Worm (Caenorhabditis elegans): ENCODE data around the gene lin-29.

lin-29 gene

DNA sequence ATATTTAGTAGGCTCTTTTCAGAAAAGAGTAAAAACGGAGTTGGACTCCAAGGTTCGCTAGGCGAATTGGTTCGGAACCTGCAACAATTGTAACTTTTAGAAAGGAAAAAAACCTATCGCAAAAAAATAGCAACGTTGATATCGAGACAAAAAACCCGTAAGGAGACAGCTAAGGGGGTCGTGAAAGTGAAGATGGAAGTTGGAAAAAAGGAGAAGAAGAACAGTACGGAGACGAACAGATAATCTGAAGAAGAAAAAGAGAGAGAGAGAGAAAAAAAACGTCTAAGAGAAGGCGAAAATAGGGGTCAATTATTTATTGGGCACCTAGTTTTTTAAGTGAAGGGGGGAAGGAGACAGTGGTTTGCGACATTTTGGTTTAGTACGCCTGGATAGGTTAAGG is at the start of gene lin-29:
Gene lin-29, minus strand, starts transcription at position 78 of the 400 bp plus-strand sequence.
- no peak for TF ChIP-seq blmp-1 (tag; optimal IDR thresholded peaks at IDR 0.05)
- TF ChIP-seq pha-4 (tag; optimal IDR thresholded peaks at IDR 0.05): no peak
- TF ChIP-seq flh-1 (GFP tag; optimal IDR thresholded peaks at IDR 0.05): no peak
- no peak for TF ChIP-seq unc-62 (GFP tag; optimal IDR thresholded peaks at IDR 0.05)
- TF ChIP-seq ceh-43 (GFP tag; optimal IDR thresholded peaks at IDR 0.05): no peak
- no peak for TF ChIP-seq nhr-2 (tag; optimal IDR thresholded peaks at IDR 0.05)
- TF ChIP-seq drap-1 (GFP tag; optimal IDR thresholded peaks at IDR 0.05): no peak
- TF ChIP-seq mep-1 (tag; optimal IDR thresholded peaks at IDR 0.05): no peak
- no peak for TF ChIP-seq lin-32 (GFP tag; optimal IDR thresholded peaks at IDR 0.05)
- TF ChIP-seq mab-5 (tag; optimal IDR thresholded peaks at IDR 0.05): no peak
- TF ChIP-seq M03D4.4 (tag; optimal IDR thresholded peaks at IDR 0.05): no peak

DNA sequence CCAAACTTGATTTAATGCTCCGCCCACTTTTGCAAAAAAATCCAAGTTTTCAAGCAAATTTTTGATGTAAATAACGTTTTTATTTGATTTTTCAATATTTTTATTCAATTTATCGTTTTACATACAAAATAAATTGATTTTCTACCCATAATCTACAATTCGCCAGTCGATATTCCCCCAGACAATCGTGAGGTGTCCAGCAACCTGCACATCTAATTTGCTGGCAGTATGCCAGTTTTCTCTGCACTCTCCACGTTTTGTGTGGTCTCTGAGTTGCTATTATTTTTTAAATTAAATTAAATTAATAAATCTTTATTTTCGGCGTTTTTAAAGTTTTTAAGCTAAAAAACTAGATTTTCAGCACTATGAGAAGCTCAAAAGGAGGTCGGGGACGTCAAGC is 45.0 kb upstream of the lin-29 start:
- no peak for TF ChIP-seq nhr-76 (tag; optimal IDR thresholded peaks at IDR 0.05)
- no peak for TF ChIP-seq nhr-28 (tag; optimal IDR thresholded peaks at IDR 0.05)
- TF ChIP-seq elt-1 (tag; optimal IDR thresholded peaks at IDR 0.05; ENCODE audit: borderline replicate concordance, insufficient read depth): no peak
- peak; percentile 60 for TF ChIP-seq pha-4 (tag; optimal IDR thresholded peaks at IDR 0.05)
- TF ChIP-seq nhr-12 (tag; optimal IDR thresholded peaks at IDR 0.05): no peak
- TF ChIP-seq elt-3 (tag; optimal IDR thresholded peaks at IDR 0.05): no peak
- TF ChIP-seq mep-1 (tag; optimal IDR thresholded peaks at IDR 0.05): peak; percentile 67
- no peak for TF ChIP-seq tbx-8 (GFP tag; optimal IDR thresholded peaks at IDR 0.05)
- no peak for TF ChIP-seq snpc-4 (tag; optimal IDR thresholded peaks at IDR 0.05)
- peak; percentile 83 for TF ChIP-seq lin-13 (tag; optimal IDR thresholded peaks at IDR 0.05)
- TF ChIP-seq zip-8 (tag; optimal IDR thresholded peaks at IDR 0.05): no peak
- TF ChIP-seq M03D4.4 (tag; optimal IDR thresholded peaks at IDR 0.05): no peak
- no peak for TF ChIP-seq drap-1 (GFP tag; optimal IDR thresholded peaks at IDR 0.05)
- TF ChIP-seq unc-39 (tag; optimal IDR thresholded peaks at IDR 0.05): no peak
- TF ChIP-seq sem-2 (GFP tag; optimal IDR thresholded peaks at IDR 0.05): no peak
- TF ChIP-seq blmp-1 (tag; optimal IDR thresholded peaks at IDR 0.05): no peak
- no peak for TF ChIP-seq mls-2 (tag; optimal IDR thresholded peaks at IDR 0.05)
- TF ChIP-seq ces-1 (GFP tag; optimal IDR thresholded peaks at IDR 0.05): peak; percentile 98
- TF ChIP-seq bed-3 (GFP tag; optimal IDR thresholded peaks at IDR 0.05): peak; percentile 6
- peak; percentile 55 for TF ChIP-seq sptf-1 (tag; optimal IDR thresholded peaks at IDR 0.05)
- TF ChIP-seq cnd-1 (tag; optimal IDR thresholded peaks at IDR 0.05): no peak
- no peak for TF ChIP-seq mab-5 (tag; optimal IDR thresholded peaks at IDR 0.05)
- peak; percentile 43 for TF ChIP-seq nhr-2 (tag; optimal IDR thresholded peaks at IDR 0.05)
- no peak for TF ChIP-seq ceh-39 (tag; optimal IDR thresholded peaks at IDR 0.05)
- no peak for TF ChIP-seq unc-120 (tag; optimal IDR thresholded peaks at IDR 0.05; ENCODE audit: poor library complexity, severe bottlenecking)
- peak; percentile 33 for TF ChIP-seq ham-2 (GFP tag; optimal IDR thresholded peaks at IDR 0.05)
- TF ChIP-seq lsy-2 (tag; optimal IDR thresholded peaks at IDR 0.05): peak; percentile 80
- TF ChIP-seq ztf-11 (tag; optimal IDR thresholded peaks at IDR 0.05): no peak
- TF ChIP-seq unc-62 (GFP tag; optimal IDR thresholded peaks at IDR 0.05): peak; percentile 31
- TF ChIP-seq flh-1 (GFP tag; optimal IDR thresholded peaks at IDR 0.05): no peak
- TF ChIP-seq lin-32 (GFP tag; optimal IDR thresholded peaks at IDR 0.05): no peak
- TF ChIP-seq ceh-43 (GFP tag; optimal IDR thresholded peaks at IDR 0.05): peak; percentile 22
- TF ChIP-seq ceh-83 (GFP tag; optimal IDR thresholded peaks at IDR 0.05): no peak
- TF ChIP-seq nhr-237 (tag; optimal IDR thresholded peaks at IDR 0.05): peak; percentile 68
- TF ChIP-seq hlh-1 (tag; optimal IDR thresholded peaks at IDR 0.05): no peak

DNA sequence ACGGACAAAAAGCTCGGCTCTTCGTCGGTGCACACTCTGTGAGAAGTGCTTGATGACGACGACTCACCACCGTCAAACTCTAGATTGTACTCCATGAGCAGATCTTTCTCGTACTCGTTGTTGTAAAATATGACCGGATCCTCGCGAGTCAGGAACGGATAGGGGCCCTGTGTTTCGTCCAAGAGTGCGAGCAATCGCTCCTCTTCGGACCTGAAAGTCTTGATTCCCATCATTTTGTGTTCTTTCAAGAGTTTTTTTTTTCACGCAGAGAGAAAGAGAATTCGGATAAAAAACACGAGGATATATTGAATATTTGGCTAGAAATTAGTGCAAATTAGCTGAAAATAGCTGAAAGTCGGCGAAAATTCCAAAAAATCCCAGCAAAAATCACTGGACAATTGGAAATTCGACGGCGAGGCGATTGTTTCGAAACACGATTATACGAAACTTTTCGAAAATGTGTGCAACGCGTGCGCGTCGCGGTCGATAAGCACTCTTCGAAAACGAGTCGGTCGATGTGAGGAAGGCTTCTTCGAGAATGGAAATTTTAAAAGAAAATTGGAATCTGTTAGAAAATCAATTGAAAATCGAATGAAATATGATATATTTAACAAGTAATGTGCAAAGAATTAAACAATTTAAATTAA is 44.4 kb upstream of the lin-29 start, which contains the start of the genes ash-2 and Y17G7B.20:
Gene ash-2, plus strand, starts transcription at position 390 of the 647 bp plus-strand sequence.
Gene Y17G7B.20, minus strand, starts transcription at position 396 of the 647 bp plus-strand sequence.
- TF ChIP-seq ces-1 (GFP tag; optimal IDR thresholded peaks at IDR 0.05) (peak; percentile 29), nhr-12 (tag; optimal IDR thresholded peaks at IDR 0.05) (no peak), ceh-39 (tag; optimal IDR thresholded peaks at IDR 0.05) (peak; percentile 100), unc-39 (tag; optimal IDR thresholded peaks at IDR 0.05) (no peak), zip-8 (tag; optimal IDR thresholded peaks at IDR 0.05) (no peak), lin-13 (tag; optimal IDR thresholded peaks at IDR 0.05) (peak; percentile 33), unc-120 (tag; optimal IDR thresholded peaks at IDR 0.05; ENCODE audit: poor library complexity, severe bottlenecking) (no peak), hlh-1 (tag; optimal IDR thresholded peaks at IDR 0.05) (peak; percentile 3), ztf-11 (tag; optimal IDR thresholded peaks at IDR 0.05) (peak; percentile 16), lin-32 (GFP tag; optimal IDR thresholded peaks at IDR 0.05) (no peak), unc-62 (GFP tag; optimal IDR thresholded peaks at IDR 0.05) (no peak), drap-1 (GFP tag; optimal IDR thresholded peaks at IDR 0.05) (no peak), sptf-1 (tag; optimal IDR thresholded peaks at IDR 0.05) (no peak), ham-2 (GFP tag; optimal IDR thresholded peaks at IDR 0.05) (no peak), nhr-28 (tag; optimal IDR thresholded peaks at IDR 0.05) (no peak), elt-3 (tag; optimal IDR thresholded peaks at IDR 0.05) (no peak), nhr-2 (tag; optimal IDR thresholded peaks at IDR 0.05) (no peak)
